Worm (Caenorhabditis elegans): Measurements from ENCODE around the gene famh-161.

The famh-161 gene

DNA sequence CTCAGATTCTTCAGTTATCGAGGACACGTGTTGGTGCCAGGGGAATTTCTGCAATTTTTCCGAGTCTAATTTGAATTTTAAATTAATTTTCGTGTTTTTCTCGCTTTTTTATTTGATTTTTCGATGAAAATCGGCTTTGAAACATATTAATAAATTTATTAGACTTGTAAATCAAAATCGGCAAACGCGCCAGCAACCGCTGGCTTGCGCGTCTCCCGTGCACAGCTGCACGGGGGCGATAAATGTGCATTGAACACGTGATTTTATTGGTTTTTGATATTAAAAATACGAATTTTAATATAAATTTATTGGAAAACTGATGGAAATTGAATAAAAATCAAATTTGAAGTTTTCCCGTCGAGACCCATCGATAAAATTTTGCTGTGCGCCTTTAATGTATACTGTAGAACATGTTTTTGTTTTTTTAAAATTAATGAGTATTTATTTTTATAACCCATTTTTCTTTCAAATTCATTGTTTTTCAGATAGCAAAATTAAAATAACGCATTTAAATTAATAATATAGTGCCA lies 46.6 kb upstream of the famh-161 start, which contains the start of gene F26F2.7 (continued):
- TF ChIP-seq hlh-11 (tag; optimal IDR thresholded peaks at IDR 0.05): peak; percentile 95
- peak; percentile 65; the same call in 1 of the 2 replicates for TF ChIP-seq lin-1 (GFP tag; IDR thresholded peaks at IDR 0.05)
- peak; percentile 30 for TF ChIP-seq nhr-11 (tag; optimal IDR thresholded peaks at IDR 0.05)
- TF ChIP-seq gei-8 (GFP tag; optimal IDR thresholded peaks at IDR 0.05): no peak
- no peak for TF ChIP-seq R02D3.7 (tag; optimal IDR thresholded peaks at IDR 0.05)
- no peak for TF ChIP-seq egl-43 (GFP tag; IDR thresholded peaks at IDR 0.05)
- TF ChIP-seq mep-1 (tag; optimal IDR thresholded peaks at IDR 0.05): no peak
- peak; percentile 17 to 37 for TF ChIP-seq daf-16 (GFP tag; optimal IDR thresholded peaks at IDR 0.05)
- no peak for TF ChIP-seq daf-16 (tag; optimal IDR thresholded peaks at IDR 0.05)
- 0 out of 2 replicates have a peak, but pooled peaks have one; percentile 47 for TF ChIP-seq F44E2.7 (GFP tag; IDR thresholded peaks at IDR 0.05)
- no peak for TF ChIP-seq ceh-32 (tag; optimal IDR thresholded peaks at IDR 0.05; ENCODE audit: poor library complexity)
- TF ChIP-seq cey-2 (tag; optimal IDR thresholded peaks at IDR 0.05; ENCODE audit: borderline replicate concordance, insufficient read depth): no peak
- no peak for TF ChIP-seq Y105C5A.15 (GFP tag; IDR thresholded peaks at IDR 0.05)
- TF ChIP-seq nhr-42 (GFP tag; IDR thresholded peaks at IDR 0.05): peak; percentile 74; the same call in 1 of the 2 replicates
- peak; percentile 68 for TF ChIP-seq F10B5.3 (tag; optimal IDR thresholded peaks at IDR 0.05)
- TF ChIP-seq ZK337.2 (GFP tag; IDR thresholded peaks at IDR 0.05): no peak
- TF ChIP-seq snpc-1.2 (GFP tag; IDR thresholded peaks at IDR 0.05): no peak
- peak; percentile 79 for TF ChIP-seq nhr-102 (tag; optimal IDR thresholded peaks at IDR 0.05)
- peak; percentile 84 for TF ChIP-seq hmg-1.1 (GFP tag; IDR thresholded peaks at IDR 0.05)
- TF ChIP-seq lin-13 (GFP tag; optimal IDR thresholded peaks at IDR 0.05): peak; percentile 68
- TF ChIP-seq lin-15B (tag; optimal IDR thresholded peaks at IDR 0.05): no peak
- no peak for TF ChIP-seq daf-19 (GFP tag; conservative IDR thresholded peaks at IDR 0.05)
- no peak for TF ChIP-seq jun-1 (tag; optimal IDR thresholded peaks at IDR 0.05)
- TF ChIP-seq D1046.2 (GFP tag; IDR thresholded peaks at IDR 0.05): no peak
- peak; percentile 94 for TF ChIP-seq F49E8.2 (tag; optimal IDR thresholded peaks at IDR 0.05; ENCODE audit: borderline replicate concordance)
- no peak for TF ChIP-seq mxl-2 (GFP tag; conservative IDR thresholded peaks at IDR 0.05)
- TF ChIP-seq vab-7 (GFP tag; IDR thresholded peaks at IDR 0.05): no peak
- TF ChIP-seq F37D6.2 (tag; optimal IDR thresholded peaks at IDR 0.05): peak; percentile 63
- no peak for TF ChIP-seq daf-8 (GFP tag; IDR thresholded peaks at IDR 0.05)
- TF ChIP-seq mxl-3 (GFP tag; optimal IDR thresholded peaks at IDR 0.05): peak; percentile 47
- no peak for TF ChIP-seq ztf-7 (tag; optimal IDR thresholded peaks at IDR 0.05)
- peak; percentile 70; the same call in 1 of the 2 replicates for TF ChIP-seq T26A8.4 (GFP tag; IDR thresholded peaks at IDR 0.05)
- TF ChIP-seq zag-1 (tag; optimal IDR thresholded peaks at IDR 0.05): no peak
- TF ChIP-seq ceh-28 (tag; optimal IDR thresholded peaks at IDR 0.05): no peak
- peak; percentile 56 for TF ChIP-seq nhr-48 (tag; optimal IDR thresholded peaks at IDR 0.05)
- no peak for TF ChIP-seq unc-39 (tag; optimal IDR thresholded peaks at IDR 0.05)
- no peak for TF ChIP-seq madf-5 (GFP tag; IDR thresholded peaks at IDR 0.05)
- no peak for TF ChIP-seq lim-7 (GFP tag; IDR thresholded peaks at IDR 0.05)
- TF ChIP-seq nhr-10 (tag; optimal IDR thresholded peaks at IDR 0.05): no peak
- peak; percentile 64 for TF ChIP-seq arid-1 (GFP tag; conservative IDR thresholded peaks at IDR 0.05)
- TF ChIP-seq nhr-25 (tag; optimal IDR thresholded peaks at IDR 0.05; ENCODE audit: borderline replicate concordance, insufficient read depth): no peak
- TF ChIP-seq ztf-11 (tag; optimal IDR thresholded peaks at IDR 0.05): no peak
- no peak for TF ChIP-seq set-16 (GFP tag; IDR thresholded peaks at IDR 0.05)
- TF ChIP-seq pha-4 (GFP tag; IDR thresholded peaks at IDR 0.05): peak; percentile 77
- TF ChIP-seq pha-4 (tag; optimal IDR thresholded peaks at IDR 0.05): no peak
- TF ChIP-seq ceh-20 (GFP tag; IDR thresholded peaks at IDR 0.05): peak; percentile 94
- no peak for TF ChIP-seq aha-1 (tag)
- peak; percentile 72 for TF ChIP-seq nhr-77 (tag; optimal IDR thresholded peaks at IDR 0.05)
- no peak for TF ChIP-seq ceh-44 (GFP tag; IDR thresholded peaks at IDR 0.05)
- peak; percentile 39; the same call in 1 of the 2 replicates for TF ChIP-seq madf-9 (GFP tag; conservative IDR thresholded peaks at IDR 0.05)
- no peak for TF ChIP-seq sdz-12 (GFP tag; optimal IDR thresholded peaks at IDR 0.05)
- no peak for TF ChIP-seq ama-1 (optimal IDR thresholded peaks at IDR 0.05)
